Worm (Caenorhabditis elegans): Measurements from ENCODE around the gene col-9.

Gene col-9

DNA sequence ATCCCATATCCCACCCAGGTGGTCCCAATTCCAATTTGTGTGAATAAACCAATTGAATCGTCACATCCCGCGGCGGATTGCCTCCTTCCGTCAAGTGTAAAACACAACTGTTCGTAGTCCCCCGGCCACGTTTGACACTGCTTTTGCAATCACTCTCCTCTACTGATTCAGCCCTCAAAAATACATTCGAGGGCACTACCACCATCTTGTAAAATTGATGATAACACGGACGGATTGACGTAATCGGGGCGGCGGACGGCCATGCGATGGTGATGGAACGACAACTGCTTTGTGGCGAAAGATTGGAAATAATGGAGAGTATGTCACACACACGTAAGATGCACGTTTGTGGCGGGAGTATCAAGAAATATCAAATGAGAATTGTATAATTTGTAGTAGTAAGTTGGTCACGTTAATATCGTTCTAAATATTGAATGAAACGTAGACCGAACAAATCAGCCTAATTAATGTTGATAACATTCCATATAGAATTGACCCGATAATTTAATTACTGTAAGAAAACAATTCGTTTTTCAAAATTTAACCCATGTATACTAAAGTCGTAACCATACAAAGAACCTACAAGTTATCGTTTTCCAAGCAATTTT, 48.6 kb downstream of the col-9 start:
- TF ChIP-seq mes-4 (tag; optimal IDR thresholded peaks at IDR 0.05) (no peak), Y67H2A.10 (GFP tag; conservative IDR thresholded peaks at IDR 0.05) (no peak), pbrm-1 (GFP tag; IDR thresholded peaks at IDR 0.05) (no peak), attf-6 (GFP tag; IDR thresholded peaks at IDR 0.05) (no peak), madf-3 (GFP tag; IDR thresholded peaks at IDR 0.05) (0 out of 2 replicates have a peak, but pooled peaks have one; percentile 40), nhr-27 (tag; optimal IDR thresholded peaks at IDR 0.05) (no peak)

DNA sequence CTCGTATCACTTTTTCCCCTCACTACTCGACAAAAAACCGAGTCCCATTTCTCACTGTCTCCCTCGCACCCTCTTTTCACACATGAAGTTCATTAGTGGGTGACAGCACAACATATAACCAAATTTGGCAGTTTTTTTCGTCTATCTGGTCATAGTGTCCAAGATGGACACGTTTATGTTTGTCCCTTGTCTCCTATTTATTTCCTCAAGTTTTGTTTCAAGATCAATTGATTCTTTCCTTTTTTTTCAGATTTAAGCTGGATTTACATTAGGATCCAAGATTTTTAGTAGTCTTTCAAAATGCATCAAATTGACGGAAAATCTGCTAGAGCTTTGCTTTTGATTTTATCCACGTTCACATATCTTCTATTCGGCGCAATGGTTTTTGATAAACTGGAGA, 49.7 kb downstream of the col-9 start, which contains the start of gene twk-20:
TSS of gene twk-20 (plus strand) at position 301 of the 400 bp plus-strand sequence.
- TF ChIP-seq repo-1 (tag; optimal IDR thresholded peaks at IDR 0.05), result no peak
- no peak for TF ChIP-seq ccch-3 (GFP tag; optimal IDR thresholded peaks at IDR 0.05)
- no peak for TF ChIP-seq F49E8.2 (tag; optimal IDR thresholded peaks at IDR 0.05; ENCODE audit: insufficient read depth)
- TF ChIP-seq ekl-4 (GFP tag; IDR thresholded peaks at IDR 0.05), result no peak
- TF ChIP-seq lag-1 (GFP tag; IDR thresholded peaks at IDR 0.05), result no peak
- no peak for TF ChIP-seq C17E4.6 (GFP tag; IDR thresholded peaks at IDR 0.05)
- no peak for TF ChIP-seq lin-40 (tag; optimal IDR thresholded peaks at IDR 0.05)

Data from whole organism, young adult.